Worm (Caenorhabditis elegans) whole organism, early embryonic: Measurements from ENCODE around the gene twk-40.

ENCODE experiments used
- aly-1 ChIP-seq: sonication (generic microtip); optimal IDR thresholded peaks from 2 replicates; lab custom pipeline; 2016; ENCODE audit warnings: missing genetic modification characterization, missing compliant biosample characterization
- ama-1 ChIP-seq: fragments of 150-350 bp; optimal IDR thresholded peaks from 2 replicates; lab custom pipeline; 2014
- ets-7 ChIP-seq: sonication (generic microtip); optimal IDR thresholded peaks from 2 replicates; lab custom pipeline; 2016; ENCODE audit warnings: missing genotype, missing genetic modification characterization, missing compliant biosample characterization
- flt-1 ChIP-seq: fragments of 200-800 bp; sonication (Bioruptor generic); IDR thresholded peaks from 2 replicates; pipeline ENCODE4 v1.3.6; 2022; ENCODE audit warnings: missing genetic modification characterization, missing compliant biosample characterization
- hmbx-1 ChIP-seq: sonication (generic microtip); optimal IDR thresholded peaks from 2 replicates; lab custom pipeline; 2016; ENCODE audit warnings: mild to moderate bottlenecking, missing genetic modification characterization, missing compliant biosample characterization
- hnd-1 ChIP-seq: sonication (generic microtip); optimal IDR thresholded peaks from 2 replicates; lab custom pipeline; 2016; ENCODE audit warnings: missing genetic modification characterization, missing compliant biosample characterization
- pes-1 ChIP-seq: fragments of 200-800 bp; sonication (Bioruptor generic); IDR thresholded peaks from 2 replicates; pipeline ENCODE4 v1.3.6; 2022; ENCODE audit warnings: missing genetic modification reagents, missing genetic modification characterization, missing compliant biosample characterization
- scrt-1 ChIP-seq: fragments of 200-800 bp; sonication (Bioruptor generic); IDR thresholded peaks from 2 replicates; pipeline ENCODE4 v1.3.6; 2022; ENCODE audit warnings: missing genetic modification characterization, missing compliant biosample characterization
- tra-4 ChIP-seq: sonication (generic microtip); optimal IDR thresholded peaks from 2 replicates; lab custom pipeline; 2017; ENCODE audit warnings: missing genetic modification characterization, missing compliant biosample characterization

- no peak for TF ChIP-seq hmbx-1 (tag; lab: Kevin White, UChicago)
- no peak for TF ChIP-seq pes-1 (GFP tag; lab: Robert Waterston, UW)
- no peak for TF ChIP-seq scrt-1 (GFP tag; lab: Robert Waterston, UW)
- TF ChIP-seq ama-1 (lab: Kevin White, UChicago), result no peak
- no peak for TF ChIP-seq hnd-1 (tag; lab: Kevin White, UChicago)
- no peak for TF ChIP-seq flt-1 (GFP tag; lab: Robert Waterston, UW)
- TF ChIP-seq tra-4, result no peak
- TF ChIP-seq aly-1, result no peak
- TF ChIP-seq ets-7 (tag; lab: Kevin White, UChicago), result no peak
Observed at ce11 chrIII:13503379-13503778, 11.1 kb upstream of the twk-40 start, which contains the start of gene T28A8.4.
